Worm (Caenorhabditis elegans): ENCODE measurements around the gene srbc-21.

ce11 chrV:2119529-2119928 lies 35.8 kb upstream of the srbc-21 start, which contains the start of gene F22F7.11:
- TF ChIP-seq F13C5.2 (tag; optimal IDR thresholded peaks at IDR 0.05) (no peak), aly-1 (tag; optimal IDR thresholded peaks at IDR 0.05) (no peak), hmbx-1 (tag; optimal IDR thresholded peaks at IDR 0.05) (no peak), B0310.2 (tag; optimal IDR thresholded peaks at IDR 0.05) (no peak), ceh-13 (GFP tag; optimal IDR thresholded peaks at IDR 0.05) (no peak), ets-7 (tag; optimal IDR thresholded peaks at IDR 0.05) (no peak), ama-1 (optimal IDR thresholded peaks at IDR 0.05) (no peak)

All from whole organism, early embryonic.